Fruit fly (Drosophila melanogaster) whole organism, pupa: Measurements from ENCODE around the gene meep.

Source experiments
- CG10348 ChIP-seq: fragments of 200-800 bp; sonication (Bioruptor generic); IDR thresholded peaks from 2 replicates; pipeline ENCODE4 v1.3.6; 2022; ENCODE audit warnings: missing biosample characterization, missing genetic modification characterization
- CG12605 ChIP-seq: fragments of 200-800 bp; sonication (Bioruptor generic); IDR thresholded peaks from 2 replicates; pipeline ENCODE4 v1.3.6; 2022; ENCODE audit warnings: missing biosample characterization, missing genetic modification characterization
- CG15710 ChIP-seq: fragments of 200-800 bp; sonication (Bioruptor generic); optimal IDR thresholded peaks from 2 replicates; lab custom pipeline; 2018; ENCODE audit warnings: missing biosample characterization, mild to moderate bottlenecking, missing genetic modification characterization, moderate library complexity
- CG17806 ChIP-seq: fragments of 200-800 bp; sonication (Bioruptor generic); optimal IDR thresholded peaks from 2 replicates; lab custom pipeline; 2018; ENCODE audit warnings: missing biosample characterization, mild to moderate bottlenecking, missing genetic modification characterization, moderate library complexity
- CG34367 ChIP-seq: fragments of 200-800 bp; sonication (Bioruptor generic); optimal IDR thresholded peaks from 2 replicates; lab custom pipeline; 2018; ENCODE audit warnings: missing biosample characterization, mild to moderate bottlenecking, missing genetic modification characterization
- CG8301 ChIP-seq: fragments of 200-800 bp; sonication (Bioruptor generic); optimal IDR thresholded peaks from 2 replicates; lab custom pipeline; 2018; ENCODE audit warnings: missing biosample characterization, mild to moderate bottlenecking, missing genetic modification characterization
- Ets98B ChIP-seq: fragments of 200-800 bp; sonication (Bioruptor generic); IDR thresholded peaks from 2 replicates; pipeline ENCODE4 v1.3.6; 2022; ENCODE audit warnings: missing biosample characterization, missing genetic modification characterization
- Pif1A ChIP-seq: fragments of 200-800 bp; sonication (Bioruptor generic); optimal IDR thresholded peaks from 3 replicates; lab custom pipeline; 2016; ENCODE audit warnings: missing biosample characterization, missing genetic modification characterization
- Pif1B ChIP-seq: fragments of 200-800 bp; sonication (Bioruptor generic); optimal IDR thresholded peaks from 3 replicates; lab custom pipeline; 2016; ENCODE audit warnings: missing biosample characterization, missing genetic modification characterization
- Snoo ChIP-seq: fragments of 200-800 bp; sonication (Bioruptor generic); optimal IDR thresholded peaks from 3 replicates; lab custom pipeline; 2017; ENCODE audit warnings: missing biosample characterization, mild to moderate bottlenecking, missing genetic modification characterization, inconsistent platforms
- gl ChIP-seq: fragments of 200-800 bp; sonication (Bioruptor generic); optimal IDR thresholded peaks from 2 replicates; lab custom pipeline; 2018; ENCODE audit warnings: missing biosample characterization, mild to moderate bottlenecking, missing genetic modification characterization
- rn ChIP-seq: fragments of 200-800 bp; sonication (Bioruptor generic); IDR thresholded peaks from 2 replicates; pipeline ENCODE4 v1.3.6; 2022; ENCODE audit warnings: missing biosample characterization, missing genetic modification characterization

- TF ChIP-seq CG8301 (tag; lab: Kevin White, UChicago) (no peak), Pif1A (GFP tag; lab: Kevin White, UChicago) (no peak), CG10348 (no peak), CG15710 (tag; lab: Kevin White, UChicago) (no peak), CG12605 (GFP tag; lab: Robert Waterston, UW) (no peak), Snoo (tag; lab: Kevin White, UChicago) (no peak), Pif1B (GFP tag; lab: Kevin White, UChicago) (no peak), rn (GFP tag; lab: Robert Waterston, UW) (no peak), gl (tag; lab: Kevin White, UChicago) (no peak), CG17806 (tag; lab: Kevin White, UChicago) (no peak), Ets98B (GFP tag; lab: Robert Waterston, UW) (no peak), CG34367 (tag; lab: Kevin White, UChicago) (no peak)
Measured at dm6 chr3L:1233830-1234229, 31.0 kb upstream of the meep start, which contains the start of gene CG33966.
